Worm (Caenorhabditis elegans) whole organism, L4 larva: ENCODE results near the gene K01D12.8.

Experiments
- T26A8.4 ChIP-seq: fragments of 200-800 bp; sonication (Bioruptor generic); IDR thresholded peaks from 2 replicates; pipeline ENCODE4 v1.3.6; 2022; ENCODE audit warnings: missing genetic modification characterization, missing compliant biosample characterization
- ama-1 ChIP-seq: fragments of 150-350 bp; optimal IDR thresholded peaks from 2 replicates; lab custom pipeline; 2014; ENCODE audit warnings: inconsistent platforms, mixed read lengths
- dpl-1 ChIP-seq: fragments of 150-350 bp; optimal IDR thresholded peaks from 2 replicates; lab custom pipeline; 2014; ENCODE audit warnings: missing biosample characterization, missing genetic modification reagents, missing genetic modification characterization
- fos-1 ChIP-seq: fragments of 150-350 bp; optimal IDR thresholded peaks from 2 replicates; lab custom pipeline; 2014; ENCODE audit warnings: missing biosample characterization, missing genetic modification characterization
- lim-7 ChIP-seq: fragments of 200-800 bp; sonication (Bioruptor generic); IDR thresholded peaks from 2 replicates; pipeline ENCODE4 v1.3.6; 2022; ENCODE audit warnings: missing genetic modification characterization, missing compliant biosample characterization
- lin-39 ChIP-seq: fragments of 150-350 bp; optimal IDR thresholded peaks from 2 replicates; lab custom pipeline; 2014; ENCODE audit warnings: missing biosample characterization, missing genetic modification reagents, missing genetic modification characterization
- lir-3 ChIP-seq: sonication (generic microtip); optimal IDR thresholded peaks from 2 replicates; lab custom pipeline; 2016; ENCODE audit warnings: mild to moderate bottlenecking, missing genetic modification characterization, missing compliant biosample characterization
- madf-9 ChIP-seq: fragments of 200-800 bp; sonication (Bioruptor generic); conservative IDR thresholded peaks from 2 replicates; pipeline ENCODE4 v1.3.6; 2022; ENCODE audit warnings: missing genetic modification reagents, missing genetic modification characterization, missing compliant biosample characterization
- nhr-10 ChIP-seq: fragments of 150-350 bp; optimal IDR thresholded peaks from 2 replicates; lab custom pipeline; 2014; ENCODE audit warnings: missing biosample characterization, missing genetic modification characterization
- nhr-237 ChIP-seq: sonication (generic microtip); optimal IDR thresholded peaks from 2 replicates; lab custom pipeline; 2017; ENCODE audit warnings: missing biosample characterization, missing genetic modification characterization
- nhr-76 ChIP-seq: fragments of 150-350 bp; optimal IDR thresholded peaks from 2 replicates; lab custom pipeline; 2014; ENCODE audit warnings: missing biosample characterization, missing genetic modification characterization
- pha-4 ChIP-seq, 2 experiments: fragments of 150-350 bp in 1 of 2; fragments of 200-800 bp in 1 of 2; sonication (Bioruptor generic) in 1 of 2; IDR thresholded peaks in 1 of 2; optimal IDR thresholded peaks in 1 of 2; 2 replicates each; pipeline versions ENCODE4 v1.3.6 to Lab custom; 2014 to 2022; ENCODE audit warnings: missing genetic modification characterization in 2 of 2, missing genetic modification reagents in 2 of 2, missing biosample characterization in 1 of 2, missing compliant biosample characterization in 1 of 2
- skn-1 ChIP-seq: fragments of 150-350 bp; optimal IDR thresholded peaks from 2 replicates; lab custom pipeline; 2014; ENCODE audit warnings: missing biosample characterization, missing genetic modification characterization

DNA sequence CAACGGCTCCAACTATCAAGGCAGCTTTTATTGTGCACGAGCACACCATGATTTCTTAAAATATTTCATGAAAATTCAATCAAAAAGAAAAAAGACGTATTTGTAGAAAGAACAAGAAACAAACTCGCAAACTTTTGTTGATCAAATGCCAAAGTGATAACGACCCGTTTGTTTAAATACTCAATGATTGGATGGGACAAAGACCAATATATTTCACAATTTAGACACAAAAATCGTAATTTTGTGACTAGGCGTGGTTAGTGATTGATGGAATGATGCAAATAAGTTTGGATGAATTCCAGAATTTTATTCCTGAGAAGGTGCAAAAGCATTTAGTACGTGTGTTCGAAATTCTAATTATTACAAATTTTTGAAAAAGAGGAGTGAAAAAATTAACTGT lies 13.2 kb downstream of the K01D12.8 start, which contains the start of gene cdr-2:
- TF ChIP-seq T26A8.4 (GFP tag; lab: Robert Waterston, UW) (no peak), lim-7 (no peak), nhr-10 (no peak), lin-39 (tag; lab: Kevin White, UChicago) (no peak), nhr-76 (tag; lab: Kevin White, UChicago) (no peak), lir-3 (tag; lab: Kevin White, UChicago) (no peak), nhr-237 (tag; lab: Kevin White, UChicago) (no peak), dpl-1 (no peak), ama-1 (no peak), pha-4 (GFP tag; IDR thresholded peaks at IDR 0.05; lab: Robert Waterston, UW) (no peak), pha-4 (tag; optimal IDR thresholded peaks at IDR 0.05; lab: Kevin White, UChicago) (no peak), madf-9 (no peak), fos-1 (tag; lab: Kevin White, UChicago) (no peak), skn-1 (tag; lab: Kevin White, UChicago) (no peak)
